Worm (Caenorhabditis elegans): ENCODE data around the gene pafo-1.

The pafo-1 gene

DNA sequence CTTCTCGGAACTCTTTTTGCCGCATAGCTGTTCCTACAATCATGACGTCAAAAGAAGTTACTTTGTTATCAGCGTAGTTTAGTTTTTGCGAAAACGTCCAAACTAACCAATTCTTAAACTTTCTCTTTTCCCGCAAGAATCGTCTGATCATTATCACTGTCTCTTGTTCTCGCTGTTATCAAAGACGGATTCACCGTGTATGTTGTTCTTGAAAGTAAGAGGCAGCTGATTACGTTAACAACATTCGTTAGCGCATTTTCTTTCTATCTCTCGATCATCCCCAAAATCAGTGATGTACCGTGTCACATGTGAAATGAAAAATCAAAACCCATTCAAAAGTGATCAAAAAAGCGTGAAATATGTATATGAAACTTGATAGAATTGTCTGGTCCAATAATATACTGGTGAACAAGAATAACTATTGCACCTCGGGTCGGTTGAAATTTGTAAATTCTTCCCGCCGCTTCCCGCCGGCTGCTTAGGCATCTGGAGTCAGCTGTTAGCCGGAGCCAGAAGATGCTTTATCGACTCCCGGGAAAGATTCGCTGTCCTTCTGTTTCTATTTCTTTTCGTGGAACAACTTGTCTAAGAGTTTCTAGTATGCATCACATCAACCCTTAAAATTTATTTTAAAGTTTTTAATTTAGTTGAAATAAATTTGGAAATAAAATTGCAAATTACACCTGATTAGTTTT is 13.1 kb downstream of the pafo-1 start:
- TF ChIP-seq lsy-27 (tag; optimal IDR thresholded peaks at IDR 0.05; ENCODE audit: borderline replicate concordance, insufficient read depth) (peak; percentile 2), dpl-1 (GFP tag; optimal IDR thresholded peaks at IDR 0.05) (no peak), bed-2 (GFP tag; IDR thresholded peaks at IDR 0.05) (no peak), ets-4 (GFP tag; optimal IDR thresholded peaks at IDR 0.05) (peak; percentile 30), nhr-80 (tag; optimal IDR thresholded peaks at IDR 0.05) (peak; percentile 85), lin-35 (GFP tag; optimal IDR thresholded peaks at IDR 0.05) (peak in 1 of 3 experiments; percentile 22), cebp-1 (GFP tag; IDR thresholded peaks at IDR 0.05) (no peak), cebp-1 (tag; optimal IDR thresholded peaks at IDR 0.05) (peak; percentile 33), ama-1 (optimal IDR thresholded peaks at IDR 0.05) (no peak), ama-1 (GFP tag; optimal IDR thresholded peaks at IDR 0.05) (peak in 1 of 2 experiments; percentile 4), rcor-1 (GFP tag; IDR thresholded peaks at IDR 0.05) (peak; percentile 14; the same call in 1 of the 2 replicates), him-1 (tag; optimal IDR thresholded peaks at IDR 0.05) (no peak), sea-2 (GFP tag; IDR thresholded peaks at IDR 0.05) (0 out of 2 replicates have a peak, but pooled peaks have one; percentile 7)

DNA sequence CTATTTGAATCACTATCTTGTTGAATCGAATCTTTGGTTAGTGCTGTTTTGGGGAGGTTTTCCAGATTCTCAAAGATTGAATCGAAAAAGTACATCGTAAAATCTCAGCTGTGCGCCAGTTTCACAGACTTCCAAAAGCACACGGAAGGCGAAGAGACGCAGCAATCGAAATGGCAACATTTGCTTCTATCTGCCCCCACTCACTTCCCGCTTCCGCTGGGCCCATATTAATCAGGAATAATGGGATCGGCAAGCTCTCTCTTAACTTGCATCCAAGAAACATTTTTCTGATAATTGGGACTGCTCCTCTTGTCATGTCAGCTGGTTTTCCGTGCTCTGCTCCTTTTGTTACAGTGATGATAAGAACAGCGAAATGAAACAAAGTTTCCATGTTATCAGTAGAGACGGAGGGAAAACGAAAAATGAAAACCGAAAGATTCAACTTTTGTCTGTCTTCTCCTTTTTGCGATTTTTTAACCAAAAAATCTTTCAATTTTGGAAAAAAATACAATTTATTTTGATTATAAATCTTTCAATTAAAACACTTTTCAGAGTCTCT is 14.1 kb downstream of the pafo-1 start:
- TF ChIP-seq F57A8.1 (GFP tag; optimal IDR thresholded peaks at IDR 0.05): no peak
- TF ChIP-seq snpc-4 (GFP tag; optimal IDR thresholded peaks at IDR 0.05): no peak
- TF ChIP-seq snpc-4 (tag; optimal IDR thresholded peaks at IDR 0.05): peak in 1 of 4 experiments; percentile 33
- TF ChIP-seq nfya-2 (GFP tag; IDR thresholded peaks at IDR 0.05): no peak
- TF ChIP-seq snpc-1.3 (tag; optimal IDR thresholded peaks at IDR 0.05; ENCODE audit: insufficient read depth): no peak
- TF ChIP-seq Y53G8AR.9 (GFP tag; conservative IDR thresholded peaks at IDR 0.05): peak; percentile 55
- TF ChIP-seq B0336.3 (GFP tag; IDR thresholded peaks at IDR 0.05): peak; percentile 9; the same call in 1 of the 2 replicates
- TF ChIP-seq ztf-3 (GFP tag; optimal IDR thresholded peaks at IDR 0.05): no peak
- 0 out of 2 replicates have a peak, but pooled peaks have one; percentile 22 for TF ChIP-seq zfh-2 (GFP tag; conservative IDR thresholded peaks at IDR 0.05)
- TF ChIP-seq ztf-25 (GFP tag; IDR thresholded peaks at IDR 0.05): no peak
- peak; percentile 16; the same call in 1 of the 2 replicates for TF ChIP-seq hmg-1.2 (GFP tag; IDR thresholded peaks at IDR 0.05)
- peak in 1 of 3 experiments; percentile 47 for TF ChIP-seq lin-35 (GFP tag; optimal IDR thresholded peaks at IDR 0.05)
- no peak for TF ChIP-seq lag-1 (GFP tag; IDR thresholded peaks at IDR 0.05)
- TF ChIP-seq F57C9.4 (tag; optimal IDR thresholded peaks at IDR 0.05): no peak
- no peak for TF ChIP-seq nfya-1 (tag; optimal IDR thresholded peaks at IDR 0.05; ENCODE audit: borderline replicate concordance, insufficient read depth)
- peak; percentile 47 for TF ChIP-seq ztf-26 (tag; optimal IDR thresholded peaks at IDR 0.05)
- no peak for TF ChIP-seq ceh-79 (tag; optimal IDR thresholded peaks at IDR 0.05)
- TF ChIP-seq nhr-80 (tag; optimal IDR thresholded peaks at IDR 0.05): peak; percentile 86
- peak; percentile 33; the same call in 1 of the 2 replicates for TF ChIP-seq dox-1 (GFP tag; IDR thresholded peaks at IDR 0.05)
- no peak for TF ChIP-seq D2030.7 (GFP tag; IDR thresholded peaks at IDR 0.05)
- no peak for TF ChIP-seq snpc-3.4 (tag; optimal IDR thresholded peaks at IDR 0.05)
- TF ChIP-seq unc-130 (GFP tag; optimal IDR thresholded peaks at IDR 0.05): no peak

DNA sequence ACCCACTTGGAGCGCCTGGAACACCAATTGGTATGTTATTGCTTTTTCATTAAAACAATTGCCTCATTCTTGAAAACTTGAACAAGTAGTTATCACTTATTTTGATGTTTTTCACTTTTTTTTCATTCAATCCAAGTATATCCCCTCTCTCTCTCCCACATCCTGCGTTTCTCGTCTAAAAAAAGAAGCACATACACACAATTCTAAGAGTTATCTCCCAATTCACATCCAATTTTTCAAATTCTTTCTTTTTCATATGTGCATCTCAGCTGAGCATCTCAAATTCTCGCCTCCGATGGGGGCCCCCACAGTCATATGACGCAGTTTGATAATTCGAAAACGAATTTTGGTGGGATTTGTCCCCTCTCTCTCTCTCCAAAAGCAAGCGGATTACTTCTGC is 15.2 kb downstream of the pafo-1 start:
- TF ChIP-seq F37B4.10 (GFP tag; IDR thresholded peaks at IDR 0.05) (no peak), ztf-22 (GFP tag; optimal IDR thresholded peaks at IDR 0.05) (no peak), dpff-1 (tag; optimal IDR thresholded peaks at IDR 0.05) (no peak), xnd-1 (tag; optimal IDR thresholded peaks at IDR 0.05) (no peak), bed-1 (GFP tag; IDR thresholded peaks at IDR 0.05) (no peak), rpc-1 (optimal IDR thresholded peaks at IDR 0.05) (no peak), rpc-1 (tag; optimal IDR thresholded peaks at IDR 0.05) (no peak), B0035.1 (tag; optimal IDR thresholded peaks at IDR 0.05) (no peak), mxl-1 (tag; optimal IDR thresholded peaks at IDR 0.05) (no peak), let-526 (GFP tag; IDR thresholded peaks at IDR 0.05) (no peak), ZK185.1 (tag; optimal IDR thresholded peaks at IDR 0.05; ENCODE audit: poor library complexity, severe bottlenecking) (no peak)
